Worm (Caenorhabditis elegans) whole organism, L4 larva: ENCODE results near the gene mrps-18B.

ENCODE experiments used
- T20F7.1 ChIP-seq: fragments of 200-800 bp; sonication (Bioruptor generic); optimal IDR thresholded peaks from 2 replicates; lab custom pipeline; 2018; ENCODE audit warnings: mild to moderate bottlenecking, missing genetic modification characterization, missing compliant biosample characterization
- Y5F2A.4 ChIP-seq: fragments of 200-800 bp; sonication (Bioruptor generic); optimal IDR thresholded peaks from 2 replicates; lab custom pipeline; 2018; ENCODE audit warnings: mild to moderate bottlenecking, missing genetic modification characterization, missing compliant biosample characterization
- ZK337.2 ChIP-seq: fragments of 200-800 bp; sonication (Bioruptor generic); IDR thresholded peaks from 2 replicates; pipeline ENCODE4 v1.3.6; 2022; ENCODE audit warnings: missing genetic modification reagents, missing genetic modification characterization, missing compliant biosample characterization
- aha-1 ChIP-seq: fragments of 150-350 bp; peaks from one replicate; lab custom pipeline; 2014; ENCODE audit warnings: missing biosample characterization, missing genetic modification characterization
- ceh-32 ChIP-seq: sonication (generic microtip); optimal IDR thresholded peaks from 2 replicates; lab custom pipeline; 2016; ENCODE audit warnings: mild to moderate bottlenecking, missing genetic modification characterization, missing compliant biosample characterization; ENCODE audit not compliant: poor library complexity
- cey-2 ChIP-seq: sonication (generic microtip); optimal IDR thresholded peaks from 3 replicates; lab custom pipeline; 2017; ENCODE audit warnings: missing genetic modification characterization, mild to moderate bottlenecking, missing compliant biosample characterization, antibody characterized with exemption, borderline replicate concordance; ENCODE audit not compliant: insufficient read depth
- daf-16 ChIP-seq, 3 experiments: sonication (generic microtip); optimal IDR thresholded peaks; 2 replicates each; lab custom pipeline; 2016 to 2017; ENCODE audit warnings: missing genetic modification characterization in 3 of 3, missing genetic modification reagents in 3 of 3, mild to moderate bottlenecking in 2 of 3, missing compliant biosample characterization in 2 of 3, missing biosample characterization in 1 of 3, moderate library complexity in 1 of 3
- dmd-6 ChIP-seq: fragments of 200-800 bp; sonication (Bioruptor generic); IDR thresholded peaks from 2 replicates; pipeline ENCODE4 v1.3.6; 2022; ENCODE audit warnings: missing genetic modification reagents, missing genetic modification characterization, missing compliant biosample characterization
- dve-1 ChIP-seq: sonication (generic microtip); optimal IDR thresholded peaks from 2 replicates; lab custom pipeline; 2017; ENCODE audit warnings: antibody characterized with exemption, mild to moderate bottlenecking, missing genetic modification characterization, missing compliant biosample characterization; ENCODE audit not compliant: insufficient read depth
- fos-1 ChIP-seq: fragments of 150-350 bp; optimal IDR thresholded peaks from 2 replicates; lab custom pipeline; 2014; ENCODE audit warnings: missing biosample characterization, missing genetic modification characterization
- hif-1 ChIP-seq, 2 experiments: sonication (generic microtip); optimal IDR thresholded peaks; 2 replicates each; lab custom pipeline; 2016 to 2017; ENCODE audit warnings: missing compliant biosample characterization in 2 of 2, missing genetic modification characterization in 2 of 2, missing genetic modification reagents in 2 of 2, missing genotype in 2 of 2, mild to moderate bottlenecking in 1 of 2
- hlh-11 ChIP-seq: fragments of 200-800 bp; sonication (Bioruptor generic); optimal IDR thresholded peaks from 2 replicates; lab custom pipeline; 2018; ENCODE audit warnings: mild to moderate bottlenecking, missing genetic modification characterization, missing compliant biosample characterization
- hlh-30 ChIP-seq: sonication (generic microtip); optimal IDR thresholded peaks from 2 replicates; lab custom pipeline; 2017; ENCODE audit warnings: antibody characterized with exemption, mild to moderate bottlenecking, missing genetic modification characterization, missing compliant biosample characterization; ENCODE audit not compliant: insufficient read depth
- lsy-2 ChIP-seq, 2 experiments: fragments of 150-350 bp in 1 of 2; sonication (generic microtip) in 1 of 2; optimal IDR thresholded peaks; 2 replicates each; lab custom pipeline; 2014 to 2017; ENCODE audit warnings: missing biosample characterization in 2 of 2, missing genetic modification characterization in 2 of 2
- madf-5 ChIP-seq, 2 experiments: fragments of 200-800 bp; sonication (Bioruptor generic); IDR thresholded peaks; 2 replicates each; pipeline ENCODE4 v1.3.6; 2022; ENCODE audit warnings: missing compliant biosample characterization in 2 of 2, missing genetic modification characterization in 2 of 2
- mdl-1 ChIP-seq, 2 experiments: fragments of 150-350 bp in 1 of 2; sonication (generic microtip) in 1 of 2; optimal IDR thresholded peaks; 2 replicates each; lab custom pipeline; 2014 to 2017; ENCODE audit warnings: missing biosample characterization in 2 of 2, missing genetic modification characterization in 2 of 2
- mep-1 ChIP-seq: fragments of 150-350 bp; sonication (generic microtip); optimal IDR thresholded peaks from 3 replicates; lab custom pipeline; 2014; ENCODE audit warnings: missing biosample characterization, missing genetic modification characterization
- nhr-10 ChIP-seq: fragments of 150-350 bp; optimal IDR thresholded peaks from 2 replicates; lab custom pipeline; 2014; ENCODE audit warnings: missing biosample characterization, missing genetic modification characterization
- nhr-102 ChIP-seq: sonication (generic microtip); optimal IDR thresholded peaks from 2 replicates; lab custom pipeline; 2016; ENCODE audit warnings: mild to moderate bottlenecking, missing genetic modification characterization, moderate library complexity, missing compliant biosample characterization
- nhr-25 ChIP-seq: sonication (generic microtip); optimal IDR thresholded peaks from 2 replicates; lab custom pipeline; 2017; ENCODE audit warnings: missing genetic modification characterization, mild to moderate bottlenecking, missing compliant biosample characterization, antibody characterized with exemption, moderate library complexity, borderline replicate concordance; ENCODE audit not compliant: insufficient read depth
- nhr-28 ChIP-seq: fragments of 150-350 bp; optimal IDR thresholded peaks from 2 replicates; lab custom pipeline; 2014; ENCODE audit warnings: missing biosample characterization, missing genetic modification characterization
- nhr-48 ChIP-seq: sonication (generic microtip); optimal IDR thresholded peaks from 2 replicates; lab custom pipeline; 2016; ENCODE audit warnings: mild to moderate bottlenecking, missing genetic modification characterization, missing compliant biosample characterization
- nhr-77 ChIP-seq: fragments of 150-350 bp; optimal IDR thresholded peaks from 2 replicates; lab custom pipeline; 2014; ENCODE audit warnings: missing biosample characterization, missing genetic modification characterization
- pha-4 ChIP-seq, 2 experiments: fragments of 150-350 bp in 1 of 2; fragments of 200-800 bp in 1 of 2; sonication (Bioruptor generic) in 1 of 2; IDR thresholded peaks in 1 of 2; optimal IDR thresholded peaks in 1 of 2; 2 replicates each; pipeline versions ENCODE4 v1.3.6 to Lab custom; 2014 to 2022; ENCODE audit warnings: missing genetic modification characterization in 2 of 2, missing genetic modification reagents in 2 of 2, missing biosample characterization in 1 of 2, missing compliant biosample characterization in 1 of 2
- php-3 ChIP-seq: fragments of 200-800 bp; sonication (Bioruptor generic); IDR thresholded peaks from 2 replicates; pipeline ENCODE4 v1.3.6; 2022; ENCODE audit warnings: missing genetic modification reagents, missing genetic modification characterization, missing compliant biosample characterization
- pqm-1 ChIP-seq: sonication (generic microtip); optimal IDR thresholded peaks from 2 replicates; lab custom pipeline; 2017; ENCODE audit warnings: missing biosample characterization, missing genetic modification characterization
- snpc-4 ChIP-seq: fragments of 150-350 bp; optimal IDR thresholded peaks from 2 replicates; lab custom pipeline; 2014; ENCODE audit warnings: missing biosample characterization, missing genetic modification characterization
- tra-1 ChIP-seq: fragments of 200-800 bp; sonication (Bioruptor generic); IDR thresholded peaks from 2 replicates; pipeline ENCODE4 v1.3.6; 2022; ENCODE audit warnings: missing genetic modification reagents, missing genetic modification characterization, missing compliant biosample characterization
- unc-39 ChIP-seq: sonication (generic microtip); optimal IDR thresholded peaks from 2 replicates; lab custom pipeline; 2017; ENCODE audit warnings: missing biosample characterization, missing genetic modification characterization
- unc-62 ChIP-seq, 3 experiments: fragments of 150-350 bp in 1 of 3; sonication (generic microtip); optimal IDR thresholded peaks in 2 of 3; peaks in 1 of 3; 1 replicate in 1 of 3; 2 replicates in 2 of 3; lab custom pipeline; 2014 to 2017; ENCODE audit warnings: missing biosample characterization in 3 of 3, missing genetic modification characterization in 3 of 3, missing genetic modification reagents in 3 of 3, missing genotype in 1 of 3
- vab-7 ChIP-seq: fragments of 200-800 bp; sonication (Bioruptor generic); IDR thresholded peaks from 2 replicates; pipeline ENCODE4 v1.3.6; 2022; ENCODE audit warnings: missing genetic modification reagents, missing genetic modification characterization, missing compliant biosample characterization
- zfp-2 ChIP-seq: sonication (generic microtip); optimal IDR thresholded peaks from 2 replicates; lab custom pipeline; 2016; ENCODE audit warnings: mild to moderate bottlenecking, missing genetic modification characterization, missing compliant biosample characterization
- ztf-7 ChIP-seq: fragments of 150-350 bp; optimal IDR thresholded peaks from 2 replicates; lab custom pipeline; 2014; ENCODE audit warnings: missing biosample characterization, missing genetic modification characterization

mrps-18B gene

DNA sequence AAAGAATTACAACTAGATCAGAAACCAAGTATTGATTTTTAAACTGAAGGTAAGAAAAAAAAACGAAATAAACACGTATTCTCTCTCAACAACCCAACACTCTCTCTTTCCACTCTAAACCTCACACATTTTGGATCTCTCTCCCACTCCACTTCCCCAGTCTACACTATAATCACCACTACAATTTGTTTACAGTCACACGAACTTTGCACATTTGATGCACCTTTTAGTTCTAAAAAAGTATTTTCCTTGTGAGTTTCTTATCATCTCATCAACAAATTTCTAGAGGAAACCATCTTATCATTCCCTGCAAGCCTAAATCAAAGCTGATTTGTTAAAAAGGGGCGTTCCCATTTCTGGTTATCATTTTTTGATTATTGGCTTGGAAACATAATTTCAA lies 40.9 kb upstream of the mrps-18B start (continued):
- no peak for TF ChIP-seq tra-1
- TF ChIP-seq ZK337.2 (GFP tag; lab: Robert Waterston, UW), result no peak
- no peak for TF ChIP-seq fos-1
- TF ChIP-seq Y5F2A.4, result no peak
- TF ChIP-seq nhr-25 (tag; lab: Kevin White, UChicago), result peak; percentile 16
- TF ChIP-seq ceh-32, result no peak
- no peak for TF ChIP-seq zfp-2 (tag; lab: Kevin White, UChicago)
- TF ChIP-seq, all 104 proteins: peak for 20

DNA sequence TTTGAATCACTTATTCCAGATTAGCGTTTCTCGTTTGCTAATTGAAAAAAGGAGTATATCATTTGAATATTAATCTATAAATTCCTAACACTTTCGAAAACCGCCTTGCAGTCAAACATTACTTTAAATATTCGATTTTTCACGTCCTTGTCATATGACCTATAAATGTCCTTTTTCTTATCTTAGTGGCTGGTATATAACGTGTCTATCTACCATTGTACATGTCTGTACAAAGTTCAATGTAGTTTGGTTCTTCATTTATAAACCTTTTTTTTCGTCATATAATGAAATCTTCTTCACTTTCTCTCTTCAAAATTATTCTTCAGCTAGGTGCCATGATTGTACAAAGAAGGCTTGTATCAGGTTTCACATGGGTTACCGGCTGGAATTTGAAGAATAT lies 39.9 kb upstream of the mrps-18B start, which contains the start of gene gbh-2:
Gene gbh-2, plus strand, starts transcription at position 277 of the 400 bp plus-strand sequence.
- TF ChIP-seq cey-2 (tag; lab: Kevin White, UChicago) (peak; percentile 42), vab-7 (GFP tag; lab: Robert Waterston, UW) (no peak), pqm-1 (peak; percentile 85), aha-1 (tag; lab: Kevin White, UChicago) (peak; percentile 43), hif-1 (tag; optimal IDR thresholded peaks at IDR 0.05; lab: Kevin White, UChicago) (peak; percentile 42 to 94), tra-1 (peak; percentile 36; the same call in 1 of the 2 replicates), hlh-11 (tag; lab: Kevin White, UChicago) (peak; percentile 68), nhr-10 (tag; lab: Kevin White, UChicago) (no peak), hlh-30 (tag; lab: Kevin White, UChicago) (peak; percentile 73), php-3 (GFP tag; lab: Robert Waterston, UW) (peak; percentile 87), lsy-2 (tag; optimal IDR thresholded peaks at IDR 0.05; lab: Kevin White, UChicago) (peak in 1 of 2 experiments; percentile 67), snpc-4 (no peak), T20F7.1 (peak; percentile 45), nhr-25 (tag; lab: Kevin White, UChicago) (peak; percentile 22), madf-5 (GFP tag; IDR thresholded peaks at IDR 0.05; lab: Robert Waterston, UW) (no peak), mdl-1 (tag; optimal IDR thresholded peaks at IDR 0.05; lab: Kevin White, UChicago) (peak in 1 of 2 experiments; percentile 19), nhr-77 (peak; percentile 64), mep-1 (peak; percentile 81), nhr-48 (peak; percentile 80), daf-16 (GFP tag; optimal IDR thresholded peaks at IDR 0.05; lab: Kevin White, UChicago) (no peak), daf-16 (tag; optimal IDR thresholded peaks at IDR 0.05; lab: Kevin White, UChicago) (peak; percentile 72), nhr-28 (peak; percentile 98), nhr-102 (tag; lab: Kevin White, UChicago) (peak; percentile 42), unc-62 (GFP tag; optimal IDR thresholded peaks at IDR 0.05 in 1 of 2; lab: Kevin White, UChicago) (no peak), unc-62 (tag; optimal IDR thresholded peaks at IDR 0.05; lab: Kevin White, UChicago) (no peak), dve-1 (tag; lab: Kevin White, UChicago) (peak; percentile 92), ztf-7 (tag; lab: Kevin White, UChicago) (peak; percentile 94), dmd-6 (GFP tag; lab: Robert Waterston, UW) (peak; percentile 90), unc-39 (tag; lab: Kevin White, UChicago) (no peak)

DNA sequence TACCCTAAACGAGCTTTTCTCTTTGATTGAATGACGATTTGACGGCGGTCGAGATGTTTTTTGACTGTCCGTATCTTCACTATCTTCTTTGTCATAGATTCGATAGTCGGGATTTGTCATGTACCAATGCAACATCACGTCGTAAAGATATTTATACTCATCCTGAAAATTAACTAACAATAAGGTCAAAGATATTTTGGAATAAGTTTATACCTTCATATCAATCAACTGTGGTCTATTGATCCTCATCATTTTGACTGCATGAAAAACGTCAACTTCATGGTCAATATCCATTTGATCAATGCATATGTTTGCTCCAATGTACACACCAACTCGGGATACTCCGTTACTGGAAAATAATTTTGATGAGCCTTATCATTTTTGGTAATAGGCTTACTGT lies 37.4 kb upstream of the mrps-18B start:
- TF ChIP-seq unc-62 (GFP tag; optimal IDR thresholded peaks at IDR 0.05 in 1 of 2; lab: Kevin White, UChicago), result peak in 1 of 2 experiments; percentile 63
- TF ChIP-seq unc-62 (tag; optimal IDR thresholded peaks at IDR 0.05; lab: Kevin White, UChicago), result no peak
- no peak for TF ChIP-seq pha-4 (GFP tag; IDR thresholded peaks at IDR 0.05; lab: Robert Waterston, UW)
- TF ChIP-seq pha-4 (tag; optimal IDR thresholded peaks at IDR 0.05; lab: Kevin White, UChicago), result no peak
- peak; percentile 53 for TF ChIP-seq aha-1 (tag; lab: Kevin White, UChicago)
